Worm (Caenorhabditis elegans): ENCODE data around the gene F56A8.3.

- TF ChIP-seq bed-2 (GFP tag; IDR thresholded peaks at IDR 0.05) (no peak), let-607 (tag; optimal IDR thresholded peaks at IDR 0.05) (no peak), repo-1 (tag; optimal IDR thresholded peaks at IDR 0.05) (no peak), nfya-2 (GFP tag; IDR thresholded peaks at IDR 0.05) (no peak), mel-28 (tag; optimal IDR thresholded peaks at IDR 0.05; ENCODE audit: borderline replicate concordance) (no peak), ceh-58 (GFP tag; IDR thresholded peaks at IDR 0.05) (no peak), madf-10 (tag; optimal IDR thresholded peaks at IDR 0.05) (no peak)
Measured at ce11 chrIII:13212366-13212765, 44.3 kb upstream of the F56A8.3 start, which contains the start of gene tsp-3.

Data from whole organism, young adult.